Worm (Caenorhabditis elegans): ENCODE data around the gene srd-25.

DNA sequence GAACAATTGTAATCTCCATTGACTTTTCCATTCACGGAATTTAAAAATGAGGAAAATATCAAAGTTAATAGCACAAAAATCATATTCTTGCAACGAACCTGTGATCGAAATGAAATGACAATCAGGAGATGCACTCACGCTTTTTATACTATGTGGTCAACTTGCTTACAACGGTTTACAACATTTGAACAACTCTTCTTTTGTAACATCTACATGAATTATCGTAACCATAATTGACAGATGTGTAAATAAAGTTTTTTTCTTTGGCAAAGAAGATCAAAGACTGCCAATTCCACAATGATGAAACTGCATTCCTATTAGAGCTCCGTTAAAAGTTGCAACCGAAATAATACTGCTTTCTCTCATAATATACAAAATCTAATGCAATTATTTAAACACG is 8.0 kb downstream of the srd-25 start, which contains the start of gene F07C4.10:
- TF ChIP-seq tbx-37 (GFP tag; conservative IDR thresholded peaks at IDR 0.05) (no peak), tbx-11 (GFP tag; IDR thresholded peaks at IDR 0.05) (no peak)
